Fruit fly (Drosophila melanogaster) whole organism, prepupa: Measurements from ENCODE around the gene Rpn11.

Source experiments
- CG10631 ChIP-seq: fragments of 200-800 bp; sonication (Bioruptor generic); optimal IDR thresholded peaks from 2 replicates; lab custom pipeline; 2016; ENCODE audit warnings: missing biosample characterization, missing genetic modification characterization
- CG10669 ChIP-seq: fragments of 200-800 bp; sonication (Bioruptor generic); optimal IDR thresholded peaks from 3 replicates; lab custom pipeline; 2018; ENCODE audit warnings: missing biosample characterization, mild to moderate bottlenecking, missing genetic modification characterization, moderate library complexity
- CG11294 ChIP-seq: fragments of 200-800 bp; sonication (Bioruptor generic); IDR thresholded peaks from 2 replicates; pipeline ENCODE4 v1.3.6; 2022; ENCODE audit warnings: missing biosample characterization, missing genetic modification characterization
- CG11902 ChIP-seq: fragments of 200-800 bp; sonication (Bioruptor generic); optimal IDR thresholded peaks from 3 replicates; lab custom pipeline; 2016; ENCODE audit warnings: missing biosample characterization, missing genetic modification characterization
- CG15336 ChIP-seq: fragments of 200-800 bp; sonication (Bioruptor generic); IDR thresholded peaks from 2 replicates; pipeline ENCODE4 v1.3.6; 2022; ENCODE audit warnings: missing biosample characterization, missing genetic modification characterization
- CG16779 ChIP-seq: fragments of 200-800 bp; sonication (Bioruptor generic); optimal IDR thresholded peaks from 3 replicates; lab custom pipeline; 2017; ENCODE audit warnings: missing biosample characterization, mild to moderate bottlenecking, missing genetic modification characterization
- CG3032 ChIP-seq: fragments of 200-800 bp; optimal IDR thresholded peaks from 2 replicates; lab custom pipeline; 2019; ENCODE audit warnings: missing biosample characterization, mild to moderate bottlenecking, missing genetic modification characterization, moderate library complexity
- CG31627 ChIP-seq: fragments of 200-800 bp; sonication (Bioruptor generic); optimal IDR thresholded peaks from 3 replicates; lab custom pipeline; 2016; ENCODE audit warnings: missing biosample characterization, missing genetic modification characterization
- CG32006 ChIP-seq: fragments of 200-800 bp; sonication (Bioruptor generic); optimal IDR thresholded peaks from 3 replicates; lab custom pipeline; 2017; ENCODE audit warnings: missing biosample characterization, mild to moderate bottlenecking, missing genetic modification characterization
- CG34406 ChIP-seq: fragments of 200-800 bp; sonication (Bioruptor generic); optimal IDR thresholded peaks from 3 replicates; lab custom pipeline; 2016; ENCODE audit warnings: missing biosample characterization, missing genetic modification characterization
- CG3919 ChIP-seq: fragments of 200-800 bp; sonication (Bioruptor generic); optimal IDR thresholded peaks from 3 replicates; lab custom pipeline; 2016; ENCODE audit warnings: missing biosample characterization, missing genetic modification characterization
- CG4318 ChIP-seq: fragments of 200-800 bp; sonication (Bioruptor generic); optimal IDR thresholded peaks from 3 replicates; lab custom pipeline; 2017; ENCODE audit warnings: missing biosample characterization, mild to moderate bottlenecking, missing genetic modification characterization
- CG6163 ChIP-seq: fragments of 200-800 bp; sonication (Bioruptor generic); IDR thresholded peaks from 3 replicates; pipeline ENCODE4 v1.3.6; 2022; ENCODE audit warnings: missing biosample characterization, missing genetic modification characterization
- CG6276 ChIP-seq: fragments of 200-800 bp; sonication (Bioruptor generic); optimal IDR thresholded peaks from 2 replicates; lab custom pipeline; 2017; ENCODE audit warnings: missing biosample characterization, mild to moderate bottlenecking, missing genetic modification characterization
- CG6792 ChIP-seq: fragments of 200-800 bp; sonication (Bioruptor generic); optimal IDR thresholded peaks from 3 replicates; lab custom pipeline; 2016; ENCODE audit warnings: missing biosample characterization, missing genetic modification characterization
- CG6808 ChIP-seq: fragments of 200-800 bp; sonication (Bioruptor generic); optimal IDR thresholded peaks from 3 replicates; lab custom pipeline; 2017; ENCODE audit warnings: missing biosample characterization, missing genetic modification characterization, mild to moderate bottlenecking, moderate library complexity, missing genetic modification reagents
- CG6854 ChIP-seq: fragments of 200-800 bp; sonication (Bioruptor generic); optimal IDR thresholded peaks from 2 replicates; lab custom pipeline; 2017; ENCODE audit warnings: missing biosample characterization, mild to moderate bottlenecking, missing genetic modification characterization
- CG7368 ChIP-seq: fragments of 200-800 bp; sonication (Bioruptor generic); optimal IDR thresholded peaks from 3 replicates; lab custom pipeline; 2016; ENCODE audit warnings: missing biosample characterization, missing genetic modification characterization
- CG8319 ChIP-seq: fragments of 200-800 bp; sonication (Bioruptor generic); optimal IDR thresholded peaks from 3 replicates; lab custom pipeline; 2016; ENCODE audit warnings: missing biosample characterization, missing genetic modification characterization
- CG8632 ChIP-seq: fragments of 200-800 bp; sonication (Bioruptor generic); optimal IDR thresholded peaks from 3 replicates; lab custom pipeline; 2016; ENCODE audit warnings: missing biosample characterization, missing genetic modification characterization
- CG9139 ChIP-seq: fragments of 200-800 bp; sonication (Bioruptor generic); optimal IDR thresholded peaks from 3 replicates; lab custom pipeline; 2017; ENCODE audit warnings: missing biosample characterization, mild to moderate bottlenecking, missing genetic modification characterization
- Eip78C ChIP-seq: fragments of 200-800 bp; sonication (Bioruptor generic); peaks from one replicate; lab custom pipeline; 2016; ENCODE audit warnings: missing biosample characterization, missing genetic modification characterization
- Eip93F ChIP-seq: fragments of 200-800 bp; sonication (Bioruptor generic); optimal IDR thresholded peaks from 2 replicates; lab custom pipeline; 2016; ENCODE audit warnings: missing biosample characterization, mild to moderate bottlenecking, missing genetic modification characterization
- Ets21C ChIP-seq: fragments of 200-800 bp; sonication (Bioruptor generic); optimal IDR thresholded peaks from 3 replicates; lab custom pipeline; 2016; ENCODE audit warnings: missing biosample characterization, missing genetic modification characterization
- Ets96B ChIP-seq: fragments of 200-800 bp; optimal IDR thresholded peaks from 2 replicates; lab custom pipeline; 2019; ENCODE audit warnings: missing biosample characterization, mild to moderate bottlenecking, missing genetic modification characterization, moderate library complexity
- Gug ChIP-seq: fragments of 200-800 bp; sonication (Bioruptor generic); IDR thresholded peaks from 2 replicates; pipeline ENCODE4 v1.3.6; 2022; ENCODE audit warnings: missing biosample characterization, missing genetic modification characterization
- Hr38 ChIP-seq: sonication (Bioruptor generic); optimal IDR thresholded peaks from 2 replicates; lab custom pipeline; 2016; ENCODE audit warnings: missing biosample characterization, missing genetic modification characterization
- Hr39 ChIP-seq: fragments of 200-800 bp; sonication (Bioruptor generic); optimal IDR thresholded peaks from 2 replicates; lab custom pipeline; 2016; ENCODE audit warnings: missing biosample characterization, missing genetic modification characterization
- Hr4 ChIP-seq: fragments of 200-800 bp; sonication (Bioruptor generic); optimal IDR thresholded peaks from 3 replicates; lab custom pipeline; 2016; ENCODE audit warnings: missing biosample characterization, missing genetic modification characterization
- Lpt ChIP-seq: fragments of 200-800 bp; sonication (Bioruptor generic); optimal IDR thresholded peaks from 3 replicates; lab custom pipeline; 2016; ENCODE audit warnings: missing biosample characterization, missing genetic modification characterization
- Met ChIP-seq: fragments of 200-800 bp; sonication (Bioruptor generic); optimal IDR thresholded peaks from 3 replicates; lab custom pipeline; 2016; ENCODE audit warnings: missing biosample characterization, missing genetic modification characterization
- OdsH ChIP-seq: fragments of 200-800 bp; sonication (Bioruptor generic); optimal IDR thresholded peaks from 3 replicates; lab custom pipeline; 2016; ENCODE audit warnings: missing biosample characterization, missing genetic modification characterization
- Smox ChIP-seq: fragments of 200-800 bp; sonication (Bioruptor generic); optimal IDR thresholded peaks from 3 replicates; lab custom pipeline; 2016; ENCODE audit warnings: missing biosample characterization, missing genetic modification characterization
- Sox102F ChIP-seq: fragments of 200-800 bp; sonication (Bioruptor generic); optimal IDR thresholded peaks from 2 replicates; lab custom pipeline; 2016; ENCODE audit warnings: missing biosample characterization, mild to moderate bottlenecking, missing genetic modification characterization
- Sox15 ChIP-seq: fragments of 200-800 bp; sonication (Bioruptor generic); optimal IDR thresholded peaks from 3 replicates; lab custom pipeline; 2016; ENCODE audit warnings: missing biosample characterization, missing genetic modification characterization
- achi ChIP-seq: fragments of 200-800 bp; sonication (Bioruptor generic); optimal IDR thresholded peaks from 3 replicates; lab custom pipeline; 2016; ENCODE audit warnings: missing biosample characterization, missing genetic modification characterization
- acj6 ChIP-seq: fragments of 200-800 bp; sonication (Bioruptor generic); optimal IDR thresholded peaks from 3 replicates; lab custom pipeline; 2016; ENCODE audit warnings: missing biosample characterization, missing genetic modification characterization
- cyc ChIP-seq: fragments of 200-800 bp; sonication (Bioruptor generic); optimal IDR thresholded peaks from 3 replicates; lab custom pipeline; 2016; ENCODE audit warnings: missing biosample characterization, missing genetic modification characterization
- dac ChIP-seq: fragments of 200-800 bp; sonication (Bioruptor generic); optimal IDR thresholded peaks from 2 replicates; lab custom pipeline; 2017; ENCODE audit warnings: missing biosample characterization, mild to moderate bottlenecking, missing genetic modification characterization
- dsx ChIP-seq: fragments of 200-800 bp; optimal IDR thresholded peaks from 3 replicates; lab custom pipeline; 2019; ENCODE audit warnings: missing biosample characterization, mild to moderate bottlenecking, missing genetic modification characterization, moderate library complexity; ENCODE audit not compliant: poor library complexity, severe bottlenecking
- eg ChIP-seq: fragments of 200-800 bp; sonication (Bioruptor generic); IDR thresholded peaks from 3 replicates; pipeline ENCODE4 v1.3.6; 2022; ENCODE audit warnings: missing biosample characterization, missing genetic modification characterization
- esn ChIP-seq: fragments of 200-800 bp; sonication (Bioruptor generic); optimal IDR thresholded peaks from 2 replicates; lab custom pipeline; 2016; ENCODE audit warnings: missing biosample characterization, mild to moderate bottlenecking, missing genetic modification characterization, moderate library complexity
- fd59A ChIP-seq: fragments of 200-800 bp; sonication (Bioruptor generic); optimal IDR thresholded peaks from 2 replicates; lab custom pipeline; 2017; ENCODE audit warnings: missing biosample characterization, mild to moderate bottlenecking, missing genetic modification characterization, missing genetic modification reagents
- fd85E ChIP-seq: fragments of 200-800 bp; sonication (Bioruptor generic); optimal IDR thresholded peaks from 3 replicates; lab custom pipeline; 2016; ENCODE audit warnings: missing biosample characterization, missing genetic modification characterization
- fkh ChIP-seq: fragments of 200-800 bp; sonication (Bioruptor generic); optimal IDR thresholded peaks from 3 replicates; lab custom pipeline; 2017; ENCODE audit warnings: missing biosample characterization, mild to moderate bottlenecking, missing genetic modification characterization, moderate library complexity
- lz ChIP-seq: fragments of 200-800 bp; sonication (Bioruptor generic); optimal IDR thresholded peaks from 3 replicates; lab custom pipeline; 2016; ENCODE audit warnings: missing biosample characterization, missing genetic modification characterization
- net ChIP-seq: fragments of 200-800 bp; sonication (Bioruptor generic); optimal IDR thresholded peaks from 3 replicates; lab custom pipeline; 2016; ENCODE audit warnings: missing biosample characterization, missing genetic modification characterization
- pdm3 ChIP-seq: fragments of 200-800 bp; sonication (Bioruptor generic); optimal IDR thresholded peaks from 3 replicates; lab custom pipeline; 2016; ENCODE audit warnings: missing biosample characterization, missing genetic modification characterization
- spab ChIP-seq: fragments of 200-800 bp; sonication (Bioruptor generic); optimal IDR thresholded peaks from 2 replicates; lab custom pipeline; 2017; ENCODE audit warnings: missing biosample characterization, mild to moderate bottlenecking, missing genetic modification characterization, missing genetic modification reagents
- ss ChIP-seq, 2 experiments: fragments of 200-800 bp; sonication (Bioruptor generic); optimal IDR thresholded peaks; 2 replicates in 1 of 2; 3 replicates in 1 of 2; lab custom pipeline; 2017 to 2018; ENCODE audit warnings: mild to moderate bottlenecking in 2 of 2, missing biosample characterization in 2 of 2, missing genetic modification characterization in 2 of 2, moderate library complexity in 1 of 2
- svp ChIP-seq: fragments of 200-800 bp; sonication (Bioruptor generic); peaks from one replicate; lab custom pipeline; 2016; ENCODE audit warnings: missing biosample characterization, missing genetic modification characterization
- topi ChIP-seq: fragments of 200-800 bp; sonication (Bioruptor generic); optimal IDR thresholded peaks from 3 replicates; lab custom pipeline; 2016; ENCODE audit warnings: missing biosample characterization, missing genetic modification characterization
- vri ChIP-seq: fragments of 200-800 bp; sonication (Bioruptor generic); optimal IDR thresholded peaks from 3 replicates; lab custom pipeline; 2016; ENCODE audit warnings: missing biosample characterization, mild to moderate bottlenecking, missing genetic modification characterization

The Rpn11 gene

dm6 chr2L:5060952-5061478 lies 1.4 kb upstream of the Rpn11 start:
- peak; percentile 87 for TF ChIP-seq fkh (GFP tag; lab: Kevin White, UChicago)
- TF ChIP-seq dac (GFP tag; lab: Kevin White, UChicago), result no peak
- TF ChIP-seq OdsH (GFP tag; lab: Kevin White, UChicago), result no peak
- peak; percentile 74 for TF ChIP-seq svp (GFP tag; lab: Kevin White, UChicago)
- TF ChIP-seq fd59A (GFP tag; lab: Kevin White, UChicago), result no peak
- TF ChIP-seq vri (GFP tag; lab: Kevin White, UChicago), result peak; percentile 76
- peak; percentile 58 for TF ChIP-seq Eip78C (GFP tag; lab: Kevin White, UChicago)
- peak; percentile 46; the same call in 1 of the 3 replicates for TF ChIP-seq CG6163 (GFP tag; lab: Robert Waterston, UW)
- TF ChIP-seq eg (GFP tag; lab: Robert Waterston, UW), result peak; percentile 49; the same call in 1 of the 3 replicates
- no peak for TF ChIP-seq CG8319
- TF ChIP-seq CG34406 (GFP tag; lab: Kevin White, UChicago), result no peak
- TF ChIP-seq CG10669 (GFP tag; lab: Kevin White, UChicago), result no peak
- TF ChIP-seq ss (GFP tag; optimal IDR thresholded peaks at IDR 0.05; lab: Kevin White, UChicago), result no peak
- TF ChIP-seq Hr39 (GFP tag; lab: Kevin White, UChicago), result peak; percentile 44
- TF ChIP-seq CG8632 (GFP tag; lab: Kevin White, UChicago), result no peak
- peak; percentile 54 for TF ChIP-seq lz (GFP tag; lab: Kevin White, UChicago)
- TF ChIP-seq Sox102F, result no peak
- TF ChIP-seq spab, result no peak
- TF ChIP-seq Sox15 (GFP tag; lab: Kevin White, UChicago), result no peak
- TF ChIP-seq CG6854 (GFP tag; lab: Kevin White, UChicago), result no peak
- peak; percentile 73 for TF ChIP-seq esn (GFP tag; lab: Kevin White, UChicago)
- no peak for TF ChIP-seq Eip93F (GFP tag; lab: Kevin White, UChicago)
- no peak for TF ChIP-seq fd85E
- TF ChIP-seq acj6 (GFP tag; lab: Kevin White, UChicago), result no peak
- TF ChIP-seq CG16779, result no peak
- TF ChIP-seq Ets96B (tag; lab: Kevin White, UChicago), result no peak
- no peak for TF ChIP-seq CG10631
- TF ChIP-seq Gug (GFP tag; lab: Robert Waterston, UW), result no peak
- no peak for TF ChIP-seq CG11902 (GFP tag; lab: Kevin White, UChicago)
- TF ChIP-seq pdm3 (GFP tag; lab: Kevin White, UChicago), result no peak
- no peak for TF ChIP-seq CG3919 (GFP tag; lab: Kevin White, UChicago)
- peak; percentile 35 for TF ChIP-seq topi (GFP tag; lab: Kevin White, UChicago)
- TF ChIP-seq Lpt (GFP tag; lab: Kevin White, UChicago), result no peak
- TF ChIP-seq Hr38 (GFP tag; lab: Kevin White, UChicago), result no peak
- no peak for TF ChIP-seq CG4318 (GFP tag; lab: Kevin White, UChicago)
- TF ChIP-seq CG3032, result no peak
- no peak for TF ChIP-seq Smox (GFP tag; lab: Kevin White, UChicago)
- TF ChIP-seq CG15336, result 0 out of 2 replicates have a peak, but pooled peaks have one; percentile 21
- TF ChIP-seq net (GFP tag; lab: Kevin White, UChicago), result no peak
- TF ChIP-seq CG32006 (GFP tag; lab: Kevin White, UChicago), result no peak
- no peak for TF ChIP-seq CG11294
- peak; percentile 41 for TF ChIP-seq CG31627 (GFP tag; lab: Kevin White, UChicago)
- no peak for TF ChIP-seq CG7368 (GFP tag; lab: Kevin White, UChicago)
- no peak for TF ChIP-seq achi (GFP tag; lab: Kevin White, UChicago)
- no peak for TF ChIP-seq CG9139 (GFP tag; lab: Kevin White, UChicago)
- TF ChIP-seq Met (GFP tag; lab: Kevin White, UChicago), result no peak
- TF ChIP-seq Ets21C (GFP tag; lab: Kevin White, UChicago), result no peak
- no peak for TF ChIP-seq dsx
- TF ChIP-seq cyc (GFP tag; lab: Kevin White, UChicago), result peak; percentile 5
- TF ChIP-seq CG6276, result no peak
- peak; percentile 14 for TF ChIP-seq Hr4 (GFP tag; lab: Kevin White, UChicago)
- TF ChIP-seq CG6808 (GFP tag; lab: Kevin White, UChicago), result no peak
- peak; percentile 13 for TF ChIP-seq CG6792
